Fruit fly (Drosophila melanogaster) whole organism, embryonic: ENCODE results near the gene GCS2alpha.
A peak's percentile ranks its signal among the peaks of the same experiment; 100 is the strongest.

ENCODE experiments used
- B-H1 ChIP-seq: fragments of 200-800 bp; sonication (Bioruptor generic); IDR thresholded peaks from 3 replicates; pipeline ENCODE4 v1.3.6; 2022; ENCODE audit warnings: missing biosample characterization, missing genetic modification characterization
- CG11247 ChIP-seq: fragments of 200-800 bp; sonication (Bioruptor generic); IDR thresholded peaks from 2 replicates; pipeline ENCODE4 v1.3.6; 2022; ENCODE audit warnings: missing biosample characterization, missing genetic modification characterization
- CG13123 ChIP-seq: fragments of 200-800 bp; sonication (Bioruptor generic); optimal IDR thresholded peaks from 2 replicates; lab custom pipeline; 2016; ENCODE audit warnings: missing biosample characterization, missing genetic modification characterization
- CG14014 ChIP-seq: fragments of 200-800 bp; sonication (Bioruptor generic); IDR thresholded peaks from 2 replicates; pipeline ENCODE4 v1.3.6; 2022; ENCODE audit warnings: missing biosample characterization, missing genetic modification characterization
- CG14667 ChIP-seq: fragments of 200-800 bp; sonication (Bioruptor generic); IDR thresholded peaks from 2 replicates; pipeline ENCODE4 v1.3.6; 2022; ENCODE audit warnings: missing biosample characterization, missing genetic modification characterization
- CG16779 ChIP-seq: fragments of 200-800 bp; sonication (Bioruptor generic); IDR thresholded peaks from 2 replicates; pipeline ENCODE4 v1.3.6; 2022; ENCODE audit warnings: missing biosample characterization, missing genetic modification characterization
- CG17359 ChIP-seq: fragments of 200-800 bp; sonication (Bioruptor generic); optimal IDR thresholded peaks from 3 replicates; lab custom pipeline; 2018; ENCODE audit warnings: missing biosample characterization, mild to moderate bottlenecking, missing genetic modification characterization, moderate library complexity
- CG17361 ChIP-seq: fragments of 200-800 bp; sonication (Bioruptor generic); IDR thresholded peaks from 3 replicates; pipeline ENCODE4 v1.3.6; 2022; ENCODE audit warnings: missing biosample characterization, missing genetic modification characterization
- CG2120 ChIP-seq: fragments of 200-800 bp; sonication (Bioruptor generic); optimal IDR thresholded peaks from 3 replicates; lab custom pipeline; 2016; ENCODE audit warnings: missing biosample characterization, missing genetic modification characterization
- CG34422 ChIP-seq: fragments of 200-800 bp; sonication (Bioruptor generic); IDR thresholded peaks from 3 replicates; pipeline ENCODE4 v1.3.6; 2022; ENCODE audit warnings: missing biosample characterization, missing genetic modification characterization
- CG6854 ChIP-seq: fragments of 200-800 bp; sonication (Bioruptor generic); optimal IDR thresholded peaks from 3 replicates; lab custom pipeline; 2017; ENCODE audit warnings: missing biosample characterization, mild to moderate bottlenecking, missing genetic modification characterization
- CG7556 ChIP-seq: fragments of 200-800 bp; sonication (Bioruptor generic); optimal IDR thresholded peaks from 2 replicates; lab custom pipeline; 2017; ENCODE audit warnings: missing biosample characterization, mild to moderate bottlenecking, missing genetic modification characterization
- CG7839 ChIP-seq: fragments of 200-800 bp; sonication (Bioruptor generic); optimal IDR thresholded peaks from 3 replicates; lab custom pipeline; 2018; ENCODE audit warnings: missing biosample characterization, mild to moderate bottlenecking, missing genetic modification characterization, moderate library complexity
- CG8388 ChIP-seq: fragments of 200-800 bp; sonication (Bioruptor generic); optimal IDR thresholded peaks from 2 replicates; lab custom pipeline; 2019; ENCODE audit warnings: missing biosample characterization, mild to moderate bottlenecking, missing genetic modification characterization, moderate library complexity
- CG9876 ChIP-seq: fragments of 200-800 bp; sonication (Bioruptor generic); optimal IDR thresholded peaks from 2 replicates; lab custom pipeline; 2016; ENCODE audit warnings: missing biosample characterization, missing genetic modification characterization
- CG9932 ChIP-seq: fragments of 200-800 bp; sonication (Bioruptor generic); IDR thresholded peaks from 2 replicates; pipeline ENCODE4 v1.3.6; 2022; ENCODE audit warnings: missing biosample characterization, missing genetic modification characterization
- Dek ChIP-seq: fragments of 200-800 bp; sonication (Bioruptor generic); optimal IDR thresholded peaks from 3 replicates; lab custom pipeline; 2019; ENCODE audit warnings: missing biosample characterization, mild to moderate bottlenecking, missing genetic modification characterization, moderate library complexity
- Dp ChIP-seq: fragments of 200-800 bp; sonication (Bioruptor generic); optimal IDR thresholded peaks from 2 replicates; lab custom pipeline; 2018; ENCODE audit warnings: missing biosample characterization, mild to moderate bottlenecking, missing genetic modification characterization, moderate library complexity
- Fer1 ChIP-seq: fragments of 200-800 bp; sonication (Bioruptor generic); optimal IDR thresholded peaks from 2 replicates; lab custom pipeline; 2017; ENCODE audit warnings: missing biosample characterization, mild to moderate bottlenecking, missing genetic modification characterization
- GATAe ChIP-seq: fragments of 200-800 bp; sonication (Bioruptor generic); conservative IDR thresholded peaks from 2 replicates; pipeline ENCODE4 v1.3.6; 2022; ENCODE audit warnings: missing biosample characterization, missing genetic modification characterization
- Gsc ChIP-seq: fragments of 200-800 bp; sonication (Bioruptor generic); IDR thresholded peaks from 2 replicates; pipeline ENCODE4 v1.3.6; 2022; ENCODE audit warnings: missing biosample characterization, missing genetic modification characterization
- HLHmδ ChIP-seq: fragments of 200-800 bp; sonication (Bioruptor generic); optimal IDR thresholded peaks from 2 replicates; lab custom pipeline; 2018; ENCODE audit warnings: missing biosample characterization, mild to moderate bottlenecking, missing genetic modification characterization, moderate library complexity
- Hand ChIP-seq: fragments of 200-800 bp; sonication (Bioruptor generic); optimal IDR thresholded peaks from 2 replicates; lab custom pipeline; 2017; ENCODE audit warnings: mild to moderate bottlenecking, missing biosample characterization, missing genetic modification reagents, missing genetic modification characterization
- Hey ChIP-seq: fragments of 200-800 bp; sonication (Bioruptor generic); optimal IDR thresholded peaks from 3 replicates; lab custom pipeline; 2018; ENCODE audit warnings: missing biosample characterization, mild to moderate bottlenecking, missing genetic modification characterization
- Hr39 ChIP-seq: fragments of >200 bp; optimal IDR thresholded peaks from 2 replicates; lab custom pipeline; 2017
- Med ChIP-seq: fragments of 200-800 bp; sonication (Bioruptor generic); peaks from one replicate; lab custom pipeline; 2016; ENCODE audit warnings: missing biosample characterization, missing genetic modification characterization, mild to moderate bottlenecking, inconsistent platforms, moderate library complexity
- Nf-YC ChIP-seq: fragments of 200-800 bp; optimal IDR thresholded peaks from 3 replicates; lab custom pipeline; 2019; ENCODE audit warnings: missing biosample characterization, mild to moderate bottlenecking, missing genetic modification characterization, moderate library complexity
- Pdp1 ChIP-seq, 2 experiments: fragments of 200-800 bp; sonication (Bioruptor generic); optimal IDR thresholded peaks; 3 replicates each; lab custom pipeline; 2016; ENCODE audit warnings: missing biosample characterization in 2 of 2, missing genetic modification characterization in 2 of 2, mild to moderate bottlenecking in 1 of 2, moderate library complexity in 1 of 2
- ab ChIP-seq: fragments of 200-800 bp; sonication (Bioruptor generic); optimal IDR thresholded peaks from 2 replicates; lab custom pipeline; 2016; ENCODE audit warnings: missing biosample characterization, missing genetic modification characterization
- ase ChIP-seq: fragments of 200-800 bp; sonication (Bioruptor generic); IDR thresholded peaks from 3 replicates; pipeline ENCODE4 v1.3.6; 2022; ENCODE audit warnings: missing biosample characterization, missing genetic modification characterization
- chinmo ChIP-seq: fragments of 200-800 bp; sonication (Bioruptor generic); IDR thresholded peaks from 4 replicates; pipeline ENCODE4 v1.3.6; 2022; ENCODE audit warnings: missing biosample characterization, missing genetic modification characterization; ENCODE audit not compliant: partially characterized antibody
- crol ChIP-seq: fragments of 200-800 bp; sonication (Bioruptor generic); IDR thresholded peaks from 2 replicates; pipeline ENCODE4 v1.3.6; 2022; ENCODE audit warnings: missing biosample characterization, missing genetic modification characterization
- danr ChIP-seq: fragments of 200-800 bp; sonication (Bioruptor generic); IDR thresholded peaks from 2 replicates; pipeline ENCODE4 v1.3.6; 2022; ENCODE audit warnings: missing biosample characterization, missing genetic modification characterization
- dmrt11E ChIP-seq: fragments of 200-800 bp; sonication (Bioruptor generic); optimal IDR thresholded peaks from 3 replicates; lab custom pipeline; 2018; ENCODE audit warnings: missing biosample characterization, mild to moderate bottlenecking, missing genetic modification characterization, moderate library complexity
- en ChIP-seq: fragments of 200-800 bp; sonication (Bioruptor generic); optimal IDR thresholded peaks from 2 replicates; lab custom pipeline; 2016; ENCODE audit warnings: missing biosample characterization, missing genetic modification characterization
- eve ChIP-seq, 2 experiments: fragments of >200 bp; optimal IDR thresholded peaks; 2 replicates each; lab custom pipeline; 2017; ENCODE audit warnings: missing biosample characterization in 2 of 2, missing genetic modification characterization in 2 of 2
- fd3F ChIP-seq: fragments of 200-800 bp; sonication (Bioruptor generic); optimal IDR thresholded peaks from 2 replicates; lab custom pipeline; 2018; ENCODE audit warnings: missing biosample characterization, mild to moderate bottlenecking, missing genetic modification characterization, moderate library complexity
- ftz-f1 ChIP-seq: fragments of 200-800 bp; sonication (Bioruptor generic); optimal IDR thresholded peaks from 2 replicates; lab custom pipeline; 2016; ENCODE audit warnings: missing biosample characterization, missing genetic modification characterization
- gce ChIP-seq: fragments of 200-800 bp; sonication (Bioruptor generic); IDR thresholded peaks from 3 replicates; pipeline ENCODE4 v1.3.6; 2022; ENCODE audit warnings: missing biosample characterization, missing genetic modification characterization
- gsb ChIP-seq: fragments of 200-800 bp; sonication (Bioruptor generic); IDR thresholded peaks from 2 replicates; pipeline ENCODE4 v1.3.6; 2022; ENCODE audit warnings: missing biosample characterization, missing genetic modification characterization
- hbn ChIP-seq: fragments of 200-800 bp; sonication (Bioruptor generic); IDR thresholded peaks from 2 replicates; pipeline ENCODE4 v1.3.6; 2022; ENCODE audit warnings: missing biosample characterization, missing genetic modification characterization; ENCODE audit not compliant: partially characterized antibody
- knrl ChIP-seq: fragments of 200-800 bp; sonication (Bioruptor generic); IDR thresholded peaks from 3 replicates; pipeline ENCODE4 v1.3.6; 2022; ENCODE audit warnings: missing biosample characterization, missing genetic modification characterization; ENCODE audit not compliant: partially characterized antibody
- lilli ChIP-seq: fragments of 200-800 bp; sonication (Bioruptor generic); optimal IDR thresholded peaks from 3 replicates; lab custom pipeline; 2016; ENCODE audit warnings: missing biosample characterization, missing genetic modification characterization
- mam ChIP-seq: fragments of 200-800 bp; sonication (Bioruptor generic); optimal IDR thresholded peaks from 3 replicates; lab custom pipeline; 2016; ENCODE audit warnings: missing biosample characterization, missing genetic modification characterization
- org-1 ChIP-seq: fragments of 200-800 bp; sonication (Bioruptor generic); optimal IDR thresholded peaks from 2 replicates; lab custom pipeline; 2017; ENCODE audit warnings: missing biosample characterization, missing genetic modification characterization
- phol ChIP-seq: fragments of 200-800 bp; sonication (Bioruptor generic); optimal IDR thresholded peaks from 3 replicates; lab custom pipeline; 2018; ENCODE audit warnings: missing biosample characterization, mild to moderate bottlenecking, missing genetic modification characterization, moderate library complexity
- psq ChIP-seq: fragments of 200-800 bp; sonication (Bioruptor generic); optimal IDR thresholded peaks from 2 replicates; lab custom pipeline; 2017; ENCODE audit warnings: missing biosample characterization, missing genetic modification characterization
- pum ChIP-seq: fragments of 200-800 bp; sonication (Bioruptor generic); optimal IDR thresholded peaks from 2 replicates; lab custom pipeline; 2016; ENCODE audit warnings: missing biosample characterization, missing genetic modification characterization
- shn ChIP-seq: fragments of 200-800 bp; sonication (Bioruptor generic); optimal IDR thresholded peaks from 3 replicates; lab custom pipeline; 2016; ENCODE audit warnings: missing biosample characterization, missing genetic modification characterization
- tgo ChIP-seq: fragments of 200-800 bp; sonication (Bioruptor generic); IDR thresholded peaks from 3 replicates; pipeline ENCODE4 v1.3.6; 2022; ENCODE audit warnings: missing biosample characterization, missing genetic modification characterization
- tna ChIP-seq: fragments of 200-800 bp; sonication (Bioruptor generic); IDR thresholded peaks from 2 replicates; pipeline ENCODE4 v1.3.6; 2022; ENCODE audit warnings: missing biosample characterization, missing genetic modification characterization; ENCODE audit not compliant: partially characterized antibody
- usp ChIP-seq: fragments of >200 bp; optimal IDR thresholded peaks from 2 replicates; lab custom pipeline; 2017; ENCODE audit warnings: missing biosample characterization, missing genetic modification characterization

The GCS2alpha gene

DNA sequence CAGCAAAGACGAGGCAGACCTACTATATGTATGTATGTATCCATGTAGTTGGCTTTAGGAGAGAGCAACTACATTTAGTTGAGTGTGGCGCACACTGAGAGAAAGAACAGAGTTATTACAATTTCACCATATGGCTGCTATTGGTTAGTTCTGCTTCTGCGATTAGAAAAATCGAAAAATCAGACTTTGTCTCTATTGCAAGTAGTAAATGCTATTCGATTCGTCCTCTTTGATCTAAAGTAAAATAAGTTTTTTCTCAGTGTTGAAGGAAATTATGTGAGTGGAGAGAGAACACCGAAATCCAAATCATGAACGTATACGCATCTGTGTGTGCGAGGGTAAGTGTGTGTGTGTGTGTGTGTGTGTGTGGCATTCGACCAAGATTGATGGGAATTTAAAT lies 11.2 kb downstream of the GCS2alpha start (continued):
- TF ChIP-seq Hand = peak; percentile 7
- TF ChIP-seq hbn (GFP tag; lab: Robert Waterston, UW) = no peak
- peak; percentile 90 for TF ChIP-seq CG7839 (tag; lab: Kevin White, UChicago)
- TF ChIP-seq Dp (GFP tag; lab: Kevin White, UChicago) = no peak
- TF ChIP-seq crol (GFP tag; lab: Robert Waterston, UW) = no peak
- TF ChIP-seq CG11247 (GFP tag; lab: Robert Waterston, UW) = peak; percentile 73
- no peak for TF ChIP-seq ftz-f1 (GFP tag; lab: Kevin White, UChicago)
- peak; percentile 86 for TF ChIP-seq CG17359 (tag; lab: Kevin White, UChicago)
- peak; percentile 65 for TF ChIP-seq lilli
- peak; percentile 51 for TF ChIP-seq B-H1 (GFP tag; lab: Robert Waterston, UW)
- TF ChIP-seq GATAe (GFP tag; lab: Robert Waterston, UW) = no peak; the same call in 1 of the 2 replicates
- no peak for TF ChIP-seq Hey
- TF ChIP-seq ab (GFP tag; lab: Kevin White, UChicago) = peak; percentile 39
- peak; percentile 80 to 85 for TF ChIP-seq Pdp1 (GFP tag; optimal IDR thresholded peaks at IDR 0.05; lab: Kevin White, UChicago)
- peak; percentile 70 for TF ChIP-seq danr (GFP tag; lab: Robert Waterston, UW)
- peak; percentile 49 for TF ChIP-seq Dek (tag; lab: Kevin White, UChicago)
- peak; percentile 68 for TF ChIP-seq CG14014 (GFP tag; lab: Robert Waterston, UW)
- TF ChIP-seq CG14667 = peak; percentile 77
- peak; percentile 79 for TF ChIP-seq mam (GFP tag; lab: Kevin White, UChicago)
- peak; percentile 85 for TF ChIP-seq CG34422
- peak; percentile 50 for TF ChIP-seq CG9876 (GFP tag; lab: Kevin White, UChicago)
- TF ChIP-seq tna (GFP tag; lab: Robert Waterston, UW) = no peak
- peak; percentile 93 for TF ChIP-seq phol (tag; lab: Kevin White, UChicago)
- peak; percentile 81 for TF ChIP-seq gce
- TF ChIP-seq Nf-YC = peak; percentile 39
- no peak for TF ChIP-seq Hr39 (lab: Kevin White, UChicago)
- peak; percentile 70 for TF ChIP-seq tgo
- TF ChIP-seq psq (GFP tag; lab: Kevin White, UChicago) = peak; percentile 23
- TF ChIP-seq CG8388 (GFP tag; lab: Kevin White, UChicago) = peak; percentile 83
- TF ChIP-seq CG13123 = peak; percentile 52
- TF ChIP-seq CG7556 (GFP tag; lab: Kevin White, UChicago) = peak; percentile 70
- peak; percentile 40 to 93 for TF ChIP-seq eve (GFP tag; optimal IDR thresholded peaks at IDR 0.05; lab: Kevin White, UChicago)
- TF ChIP-seq org-1 (GFP tag; lab: Kevin White, UChicago) = peak; percentile 76
- peak; percentile 65 for TF ChIP-seq shn (GFP tag; lab: Kevin White, UChicago)
- no peak for TF ChIP-seq HLHmδ (GFP tag; lab: Kevin White, UChicago)
- TF ChIP-seq CG16779 (GFP tag; lab: Robert Waterston, UW) = no peak
- TF ChIP-seq ase (GFP tag; lab: Robert Waterston, UW) = peak; percentile 79; the same call in 2 of the 3 replicates
- TF ChIP-seq pum (GFP tag; lab: Kevin White, UChicago) = peak; percentile 91
- TF ChIP-seq Fer1 (GFP tag; lab: Kevin White, UChicago) = peak; percentile 53
- no peak for TF ChIP-seq knrl
- no peak for TF ChIP-seq gsb (GFP tag; lab: Robert Waterston, UW)
- TF ChIP-seq CG9932 = no peak
- TF ChIP-seq CG6854 (GFP tag; lab: Kevin White, UChicago) = peak; percentile 38
- peak; percentile 76 for TF ChIP-seq Gsc (GFP tag; lab: Robert Waterston, UW)
- TF ChIP-seq CG17361 (GFP tag; lab: Robert Waterston, UW) = peak; percentile 91
- peak; percentile 57 for TF ChIP-seq CG2120 (GFP tag; lab: Kevin White, UChicago)
- TF ChIP-seq chinmo (GFP tag; lab: Robert Waterston, UW) = no peak
- peak; percentile 96 for TF ChIP-seq Med (GFP tag; lab: Kevin White, UChicago)
- peak; percentile 42 for TF ChIP-seq fd3F (GFP tag; lab: Kevin White, UChicago)
- TF ChIP-seq en (GFP tag; lab: Kevin White, UChicago) = peak; percentile 54
- peak; percentile 82 for TF ChIP-seq dmrt11E (tag; lab: Kevin White, UChicago)
- TF ChIP-seq usp (GFP tag; lab: Kevin White, UChicago) = no peak
